Worm (Caenorhabditis elegans) whole organism, mixed stage, embryonic: ENCODE data around the gene tomm-22.
A peak's percentile ranks its signal among the peaks of the same experiment; 100 is the strongest.

Source experiments
- lin-13 ChIP-seq: fragments of 150-350 bp; optimal IDR thresholded peaks from 2 replicates; lab custom pipeline; 2014; ENCODE audit warnings: missing biosample characterization, missing genetic modification characterization
- mls-2 ChIP-seq: sonication (generic microtip); optimal IDR thresholded peaks from 2 replicates; lab custom pipeline; 2016; ENCODE audit warnings: mild to moderate bottlenecking, missing genetic modification characterization, moderate library complexity, missing compliant biosample characterization
- nhr-2 ChIP-seq: fragments of 150-350 bp; optimal IDR thresholded peaks from 2 replicates; lab custom pipeline; 2014; ENCODE audit warnings: missing biosample characterization, missing genetic modification characterization
- nhr-76 ChIP-seq: sonication (generic microtip); optimal IDR thresholded peaks from 2 replicates; lab custom pipeline; 2017; ENCODE audit warnings: missing biosample characterization, missing genetic modification characterization
- snpc-4 ChIP-seq: fragments of 150-350 bp; optimal IDR thresholded peaks from 2 replicates; lab custom pipeline; 2014; ENCODE audit warnings: missing biosample characterization, missing genetic modification characterization

DNA sequence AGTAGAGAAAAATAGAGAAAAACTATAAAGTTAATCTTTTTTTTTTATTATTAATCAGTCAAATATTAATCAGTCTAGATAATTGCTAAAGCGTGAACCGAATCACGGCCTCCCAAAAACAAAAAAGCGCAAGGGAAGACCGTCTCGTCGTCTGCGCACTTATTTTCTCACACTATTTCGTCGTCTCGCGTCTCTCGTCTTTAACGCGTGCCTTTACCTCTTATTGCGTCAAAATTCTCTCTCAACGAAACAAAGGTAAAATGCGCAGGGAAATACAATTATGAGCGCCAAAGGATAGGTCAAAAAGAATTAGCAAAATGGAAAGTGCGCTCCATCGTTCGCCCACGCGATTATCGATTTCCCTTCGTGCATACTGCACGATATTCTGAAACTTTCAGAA lies 35.8 kb upstream of the tomm-22 start:
- TF ChIP-seq nhr-76 (tag; lab: Kevin White, UChicago) (no peak), nhr-2 (tag; lab: Kevin White, UChicago) (no peak), mls-2 (tag; lab: Kevin White, UChicago) (no peak), lin-13 (tag; lab: Kevin White, UChicago) (peak; percentile 31), snpc-4 (tag; lab: Kevin White, UChicago) (no peak)
